Worm (Caenorhabditis elegans) whole organism, young adult: ENCODE results near the gene tut-1.

Experiments
- bed-2 ChIP-seq: fragments of 200-800 bp; sonication (Bioruptor generic); IDR thresholded peaks from 2 replicates; pipeline ENCODE4 v1.3.6; 2022; ENCODE audit warnings: missing genetic modification reagents, missing genetic modification characterization, missing compliant biosample characterization
- ceh-100 ChIP-seq: fragments of 200-800 bp; sonication (Bioruptor generic); IDR thresholded peaks from 2 replicates; pipeline ENCODE4 v1.3.6; 2022; ENCODE audit warnings: missing genetic modification reagents, missing genetic modification characterization, missing compliant biosample characterization
- lag-1 ChIP-seq: fragments of 200-800 bp; sonication (Bioruptor generic); IDR thresholded peaks from 2 replicates; pipeline ENCODE4 v1.3.6; 2022; ENCODE audit warnings: missing genetic modification reagents, missing genetic modification characterization, missing compliant biosample characterization
- lin-26 ChIP-seq: fragments of 200-800 bp; sonication (Bioruptor generic); IDR thresholded peaks from 2 replicates; pipeline ENCODE4 v1.3.6; 2022; ENCODE audit warnings: missing genetic modification reagents, missing genetic modification characterization, missing compliant biosample characterization
- lin-40 ChIP-seq: sonication (generic microtip); optimal IDR thresholded peaks from 2 replicates; lab custom pipeline; 2016; ENCODE audit warnings: missing genetic modification characterization, mild to moderate bottlenecking, missing compliant biosample characterization, missing genotype, missing genetic modification reagents
- nfya-1 ChIP-seq: sonication (generic microtip); optimal IDR thresholded peaks from 2 replicates; lab custom pipeline; 2017; ENCODE audit warnings: antibody characterized with exemption, missing compliant biosample characterization, missing genetic modification characterization, borderline replicate concordance; ENCODE audit not compliant: insufficient read depth
- rcor-1 ChIP-seq: fragments of 200-800 bp; sonication (Bioruptor generic); IDR thresholded peaks from 2 replicates; pipeline ENCODE4 v1.3.6; 2022; ENCODE audit warnings: missing genetic modification reagents, missing genetic modification characterization, missing compliant biosample characterization
- snpc-1.3 ChIP-seq: sonication (generic microtip); optimal IDR thresholded peaks from 2 replicates; lab custom pipeline; 2017; ENCODE audit warnings: missing genetic modification characterization, mild to moderate bottlenecking, missing compliant biosample characterization, antibody characterized with exemption, moderate library complexity, missing genotype, missing genetic modification reagents; ENCODE audit not compliant: insufficient read depth
- snpc-3.4 ChIP-seq: sonication (generic microtip); optimal IDR thresholded peaks from 2 replicates; lab custom pipeline; 2017; ENCODE audit warnings: missing genetic modification characterization, mild to moderate bottlenecking, missing compliant biosample characterization, antibody characterized with exemption, moderate library complexity, missing genotype, missing genetic modification reagents
- unc-130 ChIP-seq: sonication (generic microtip); optimal IDR thresholded peaks from 2 replicates; lab custom pipeline; 2016; ENCODE audit warnings: missing genetic modification reagents, missing genetic modification characterization, missing compliant biosample characterization
- ztf-22 ChIP-seq: fragments of 200-800 bp; sonication (Bioruptor generic); optimal IDR thresholded peaks from 2 replicates; lab custom pipeline; 2018; ENCODE audit warnings: mild to moderate bottlenecking, missing genetic modification characterization, moderate library complexity, missing compliant biosample characterization

- TF ChIP-seq lin-40 (tag; lab: Kevin White, UChicago) (no peak), ceh-100 (peak; percentile 20; the same call in 1 of the 2 replicates), nfya-1 (no peak), unc-130 (GFP tag; lab: Kevin White, UChicago) (peak; percentile 22), snpc-1.3 (tag; lab: Kevin White, UChicago) (peak; percentile 29), rcor-1 (no peak), lin-26 (GFP tag; lab: Robert Waterston, UW) (peak; percentile 90), bed-2 (0 out of 2 replicates have a peak, but pooled peaks have one; percentile 8), snpc-3.4 (tag; lab: Kevin White, UChicago) (no peak), ztf-22 (no peak), lag-1 (GFP tag; lab: Robert Waterston, UW) (no peak)
Measured at ce11 chrIV:143807-144371, 22.4 kb upstream of the tut-1 start.
